Fruit fly (Drosophila melanogaster): ENCODE measurements around the gene CG11756.
A peak's percentile ranks its signal among the peaks of the same experiment; 100 is the strongest.

CG11756 gene

DNA sequence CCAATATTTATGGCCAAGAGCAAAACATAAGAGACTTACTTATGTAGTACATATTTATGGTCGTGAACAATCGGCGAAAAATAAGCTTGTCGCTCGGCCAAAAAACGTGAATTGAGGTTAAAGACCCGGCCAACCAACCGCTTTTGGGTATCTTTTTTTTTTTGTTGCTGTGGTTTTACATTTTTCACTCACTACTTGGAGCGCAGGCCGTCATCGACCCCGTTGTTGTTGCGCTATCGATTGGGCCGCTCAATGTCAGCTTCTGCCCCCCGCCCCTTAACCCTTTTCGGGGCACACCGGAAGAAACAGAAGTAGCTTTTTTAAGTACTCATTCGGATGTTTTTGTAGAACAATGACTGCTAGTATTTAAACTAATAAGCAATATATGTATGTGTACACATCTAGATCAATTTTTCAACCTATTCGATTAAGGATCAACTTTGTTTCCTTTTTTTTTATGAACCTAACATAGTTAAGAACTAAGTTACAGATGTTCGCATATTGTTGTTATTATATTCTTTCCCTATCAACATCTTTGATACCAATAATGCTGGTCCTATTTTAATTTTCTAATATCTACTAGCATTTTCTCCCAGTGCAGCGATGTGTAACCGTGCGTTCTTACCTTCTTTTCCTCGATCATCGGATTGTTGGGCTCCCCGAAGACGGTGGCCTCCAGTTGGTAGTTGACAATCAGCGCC, 9.7 kb upstream of the CG11756 start (continued):
- TF ChIP-seq CG3407 (GFP tag; optimal IDR thresholded peaks at IDR 0.05), result peak; percentile 42
- no peak for TF ChIP-seq CG14050 (GFP tag; IDR thresholded peaks at IDR 0.05)
- TF ChIP-seq CG9215 (GFP tag; IDR thresholded peaks at IDR 0.05), result peak; percentile 29; the same call in 1 of the 2 replicates
- TF ChIP-seq CG1529 (GFP tag; optimal IDR thresholded peaks at IDR 0.05), result no peak
- TF ChIP-seq bsh (GFP tag; optimal IDR thresholded peaks at IDR 0.05), result peak in 1 of 2 experiments; percentile 77
- peak; percentile 86 for TF ChIP-seq CoRest (tag; optimal IDR thresholded peaks at IDR 0.05)
- TF ChIP-seq CG7928 (GFP tag; optimal IDR thresholded peaks at IDR 0.05), result no peak
- no peak for TF ChIP-seq Opbp (GFP tag; IDR thresholded peaks at IDR 0.05; ENCODE audit: partially characterized antibody)
- no peak for TF ChIP-seq CG17328 (GFP tag; IDR thresholded peaks at IDR 0.05)
- no peak for TF ChIP-seq ash1 (GFP tag; optimal IDR thresholded peaks at IDR 0.05)
- peak; percentile 4 for TF ChIP-seq zen (tag; optimal IDR thresholded peaks at IDR 0.05)
- TF ChIP-seq tll (GFP tag; optimal IDR thresholded peaks at IDR 0.05), result no peak
- TF ChIP-seq CG13123 (GFP tag; optimal IDR thresholded peaks at IDR 0.05), result peak; percentile 8
- no peak for TF ChIP-seq corto (GFP tag; optimal IDR thresholded peaks at IDR 0.05)
- TF ChIP-seq Hr3 (GFP tag; optimal IDR thresholded peaks at IDR 0.05), result peak; percentile 74
- no peak for TF ChIP-seq MESR4 (GFP tag; optimal IDR thresholded peaks at IDR 0.05)
- TF ChIP-seq p53 (GFP tag; optimal IDR thresholded peaks at IDR 0.05), result no peak
- TF ChIP-seq seq (GFP tag; IDR thresholded peaks at IDR 0.05), result peak; percentile 73
- no peak for TF ChIP-seq BEAF-32 (GFP tag; optimal IDR thresholded peaks at IDR 0.05)
- TF ChIP-seq CG11723 (GFP tag; optimal IDR thresholded peaks at IDR 0.05), result no peak
- no peak for TF ChIP-seq zen2 (GFP tag; IDR thresholded peaks at IDR 0.05; ENCODE audit: partially characterized antibody)
- no peak for TF ChIP-seq CG15011 (GFP tag; optimal IDR thresholded peaks at IDR 0.05)
- peak; percentile 68; the same call in 1 of the 2 replicates for TF ChIP-seq CG14014 (GFP tag; IDR thresholded peaks at IDR 0.05)
- TF ChIP-seq CG13424 (tag; optimal IDR thresholded peaks at IDR 0.05), result peak; percentile 83
- no peak for TF ChIP-seq CTCF (GFP tag; optimal IDR thresholded peaks at IDR 0.05)
- TF ChIP-seq CG9609 (GFP tag; optimal IDR thresholded peaks at IDR 0.05), result peak; percentile 75
- TF ChIP-seq Meics (GFP tag; optimal IDR thresholded peaks at IDR 0.05), result peak; percentile 72
- TF ChIP-seq emc (GFP tag; optimal IDR thresholded peaks at IDR 0.05), result no peak
- TF ChIP-seq CG30403 (GFP tag; optimal IDR thresholded peaks at IDR 0.05), result peak; percentile 87
- TF ChIP-seq twi (tag; optimal IDR thresholded peaks at IDR 0.05), result no peak
- no peak for TF ChIP-seq CG10543 (GFP tag; optimal IDR thresholded peaks at IDR 0.05)
- TF ChIP-seq CG30020 (tag; optimal IDR thresholded peaks at IDR 0.05), result no peak
- TF ChIP-seq Taf1 (GFP tag; IDR thresholded peaks at IDR 0.05), result no peak
- TF ChIP-seq tgo (GFP tag; IDR thresholded peaks at IDR 0.05), result peak; percentile 46; the same call in 2 of the 3 replicates
- no peak for TF ChIP-seq Dref (GFP tag; IDR thresholded peaks at IDR 0.05)
- TF ChIP-seq tup (GFP tag; optimal IDR thresholded peaks at IDR 0.05), result no peak
- TF ChIP-seq usp (GFP tag; optimal IDR thresholded peaks at IDR 0.05), result no peak
- peak in 1 of 2 experiments; percentile 85 for TF ChIP-seq Hr51 (GFP tag; optimal IDR thresholded peaks at IDR 0.05)
- TF ChIP-seq Blimp-1 (GFP tag; optimal IDR thresholded peaks at IDR 0.05), result peak; percentile 73
- TF ChIP-seq Doc3 (GFP tag; IDR thresholded peaks at IDR 0.05; ENCODE audit: partially characterized antibody), result no peak
- TF ChIP-seq pb (GFP tag; optimal IDR thresholded peaks at IDR 0.05), result peak; percentile 46
- peak; percentile 39 for TF ChIP-seq kni (GFP tag; optimal IDR thresholded peaks at IDR 0.05)
- peak; percentile 82 for TF ChIP-seq CG12659 (GFP tag; optimal IDR thresholded peaks at IDR 0.05)
- no peak for TF ChIP-seq yki (optimal IDR thresholded peaks at IDR 0.05)
- TF ChIP-seq wdn (GFP tag; IDR thresholded peaks at IDR 0.05), result no peak
- peak; percentile 54 for TF ChIP-seq vvl (GFP tag; IDR thresholded peaks at IDR 0.05)
- TF ChIP-seq Hr39 (optimal IDR thresholded peaks at IDR 0.05), result no peak
- no peak for TF ChIP-seq CG12769 (tag; optimal IDR thresholded peaks at IDR 0.05)
- peak; percentile 49 for TF ChIP-seq Fer3 (tag; optimal IDR thresholded peaks at IDR 0.05)
- no peak for TF ChIP-seq Hmx (GFP tag; optimal IDR thresholded peaks at IDR 0.05)
